Fruit fly (Drosophila melanogaster): ENCODE measurements around the gene Alms1a.
A peak's percentile ranks its signal among the peaks of the same experiment; 100 is the strongest.

Alms1a gene

dm6 chrX:4679813-4680381, 44.1 kb upstream of the Alms1a start (continued):
- TF ChIP-seq Sox102F (GFP tag; optimal IDR thresholded peaks at IDR 0.05) (peak; percentile 57), cyc (GFP tag; optimal IDR thresholded peaks at IDR 0.05) (peak; percentile 57), CG10631 (GFP tag; optimal IDR thresholded peaks at IDR 0.05) (peak; percentile 62), Hr38 (GFP tag; optimal IDR thresholded peaks at IDR 0.05) (no peak), svp (GFP tag) (peak; percentile 81), eg (GFP tag; IDR thresholded peaks at IDR 0.05) (peak; percentile 71), CG6808 (GFP tag; optimal IDR thresholded peaks at IDR 0.05) (peak; percentile 30), pdm3 (GFP tag; optimal IDR thresholded peaks at IDR 0.05) (peak; percentile 69), fd85E (GFP tag; optimal IDR thresholded peaks at IDR 0.05) (no peak), CG6276 (GFP tag; optimal IDR thresholded peaks at IDR 0.05) (peak; percentile 55), CG15336 (GFP tag; IDR thresholded peaks at IDR 0.05) (peak; percentile 78), CG3919 (GFP tag; optimal IDR thresholded peaks at IDR 0.05) (peak; percentile 61), CG11762 (GFP tag; optimal IDR thresholded peaks at IDR 0.05; ENCODE audit: insufficient read depth) (peak; percentile 41), CG16779 (tag; optimal IDR thresholded peaks at IDR 0.05) (no peak), Eip78C (GFP tag) (peak; percentile 90), CG7368 (GFP tag; optimal IDR thresholded peaks at IDR 0.05) (no peak)

dm6 chrX:4678913-4679812, 43.4 kb upstream of the Alms1a start, which contains the start of gene fzr:
Gene fzr, minus strand, starts transcription at chrX:4679537.
- TF ChIP-seq CG8632 (GFP tag; optimal IDR thresholded peaks at IDR 0.05), result no peak
- TF ChIP-seq CG32006 (GFP tag; optimal IDR thresholded peaks at IDR 0.05), result peak; percentile 19
- no peak for TF ChIP-seq Eip93F (GFP tag; optimal IDR thresholded peaks at IDR 0.05)
- 0 out of 3 replicates have a peak, but pooled peaks have one; percentile 19 for TF ChIP-seq CG8119 (GFP tag; IDR thresholded peaks at IDR 0.05)
- TF ChIP-seq CG1621 (tag; optimal IDR thresholded peaks at IDR 0.05), result no peak
- no peak for TF ChIP-seq acj6 (GFP tag; optimal IDR thresholded peaks at IDR 0.05)
- TF ChIP-seq Eip78C (GFP tag), result peak; percentile 59
- peak; percentile 7 for TF ChIP-seq fkh (GFP tag; optimal IDR thresholded peaks at IDR 0.05)

- TF ChIP-seq dsx (GFP tag; optimal IDR thresholded peaks at IDR 0.05; ENCODE audit: poor library complexity, severe bottlenecking) (no peak), svp (GFP tag) (peak; percentile 95)
Measured at dm6 chrX:4678146-4678912, 42.5 kb upstream of the Alms1a start.

dm6 chrX:4677427-4677826, 41.6 kb upstream of the Alms1a start:
- TF ChIP-seq eg (GFP tag; IDR thresholded peaks at IDR 0.05), result 0 out of 3 replicates have a peak, but pooled peaks have one; percentile 21
- no peak for TF ChIP-seq fkh (GFP tag; optimal IDR thresholded peaks at IDR 0.05)
- TF ChIP-seq OdsH (GFP tag; optimal IDR thresholded peaks at IDR 0.05), result no peak
- TF ChIP-seq CG31627 (GFP tag; optimal IDR thresholded peaks at IDR 0.05), result no peak
- TF ChIP-seq CG10669 (GFP tag; optimal IDR thresholded peaks at IDR 0.05), result no peak
- peak; percentile 5 for TF ChIP-seq CG6792 (GFP tag; optimal IDR thresholded peaks at IDR 0.05)
- no peak for TF ChIP-seq pdm3 (GFP tag; optimal IDR thresholded peaks at IDR 0.05)
- TF ChIP-seq CG10631 (GFP tag; optimal IDR thresholded peaks at IDR 0.05), result peak; percentile 27
- peak; percentile 30 for TF ChIP-seq esn (GFP tag; optimal IDR thresholded peaks at IDR 0.05)
- no peak for TF ChIP-seq Eip93F (GFP tag; optimal IDR thresholded peaks at IDR 0.05)
- no peak for TF ChIP-seq Gug (GFP tag; IDR thresholded peaks at IDR 0.05)
- no peak for TF ChIP-seq Eip75B (GFP tag; optimal IDR thresholded peaks at IDR 0.05)
- peak in 1 of 2 experiments; percentile 55 for TF ChIP-seq ss (GFP tag; optimal IDR thresholded peaks at IDR 0.05)
- peak; percentile 12 for TF ChIP-seq net (GFP tag; optimal IDR thresholded peaks at IDR 0.05)
- no peak for TF ChIP-seq Met (GFP tag; optimal IDR thresholded peaks at IDR 0.05)
- no peak for TF ChIP-seq CG6276 (GFP tag; optimal IDR thresholded peaks at IDR 0.05)
- TF ChIP-seq CG8632 (GFP tag; optimal IDR thresholded peaks at IDR 0.05), result no peak
- TF ChIP-seq Eip78C (GFP tag), result peak; percentile 34
- TF ChIP-seq cyc (GFP tag; optimal IDR thresholded peaks at IDR 0.05), result no peak
- no peak for TF ChIP-seq Hr39 (GFP tag; optimal IDR thresholded peaks at IDR 0.05)
- no peak for TF ChIP-seq Hr38 (GFP tag; optimal IDR thresholded peaks at IDR 0.05)
- TF ChIP-seq CG6163 (GFP tag; IDR thresholded peaks at IDR 0.05), result 0 out of 3 replicates have a peak, but pooled peaks have one; percentile 34
- TF ChIP-seq CG6854 (GFP tag; optimal IDR thresholded peaks at IDR 0.05), result no peak
- TF ChIP-seq CG9139 (GFP tag; optimal IDR thresholded peaks at IDR 0.05), result peak; percentile 22
- TF ChIP-seq vri (GFP tag; optimal IDR thresholded peaks at IDR 0.05), result peak; percentile 59
- TF ChIP-seq svp (GFP tag), result peak; percentile 52
- TF ChIP-seq CG34406 (GFP tag; optimal IDR thresholded peaks at IDR 0.05), result peak; percentile 11
- TF ChIP-seq topi (GFP tag; optimal IDR thresholded peaks at IDR 0.05), result peak; percentile 6

Measured in whole organism, prepupa.